Worm (Caenorhabditis elegans) whole organism, L1 larva: ENCODE measurements around the gene sre-49.

Source experiments
- C34B4.2 ChIP-seq: sonication (generic microtip); optimal IDR thresholded peaks from 2 replicates; lab custom pipeline; 2017; ENCODE audit warnings: mild to moderate bottlenecking, missing genetic modification characterization, missing compliant biosample characterization
- Y116A8C.19 ChIP-seq: sonication (generic microtip); optimal IDR thresholded peaks from 2 replicates; lab custom pipeline; 2016; ENCODE audit warnings: missing compliant biosample characterization, missing genetic modification characterization, borderline replicate concordance
- alr-1 ChIP-seq: fragments of 200-800 bp; sonication (Bioruptor generic); optimal IDR thresholded peaks from 2 replicates; lab custom pipeline; 2018; ENCODE audit warnings: borderline replicate concordance, mild to moderate bottlenecking, missing genetic modification characterization, missing compliant biosample characterization
- aly-2 ChIP-seq: fragments of 150-350 bp; optimal IDR thresholded peaks from 2 replicates; lab custom pipeline; 2014; ENCODE audit warnings: missing biosample characterization, missing genetic modification characterization
- ama-1 ChIP-seq: fragments of 150-350 bp; optimal IDR thresholded peaks from 2 replicates; lab custom pipeline; 2014
- blmp-1 ChIP-seq: fragments of 150-350 bp; optimal IDR thresholded peaks from 2 replicates; lab custom pipeline; 2014; ENCODE audit warnings: missing biosample characterization, missing genetic modification characterization
- ceh-63 ChIP-seq: fragments of 200-800 bp; sonication (Bioruptor generic); optimal IDR thresholded peaks from 2 replicates; lab custom pipeline; 2018; ENCODE audit warnings: mild to moderate bottlenecking, missing genetic modification characterization, missing compliant biosample characterization
- ceh-8 ChIP-seq: fragments of 200-800 bp; sonication (Bioruptor generic); optimal IDR thresholded peaks from 2 replicates; lab custom pipeline; 2018; ENCODE audit warnings: mild to moderate bottlenecking, missing genetic modification characterization, moderate library complexity, missing compliant biosample characterization
- ces-1 ChIP-seq: fragments of 150-350 bp; optimal IDR thresholded peaks from 2 replicates; lab custom pipeline; 2014; ENCODE audit warnings: missing biosample characterization, missing genetic modification reagents, missing genetic modification characterization
- efl-3 ChIP-seq: fragments of 200-800 bp; sonication (Bioruptor generic); optimal IDR thresholded peaks from 2 replicates; lab custom pipeline; 2018; ENCODE audit warnings: mild to moderate bottlenecking, missing genetic modification characterization, missing compliant biosample characterization
- egl-13 ChIP-seq: sonication (generic microtip); optimal IDR thresholded peaks from 2 replicates; lab custom pipeline; 2016; ENCODE audit warnings: missing genotype, missing genetic modification reagents, missing genetic modification characterization, missing compliant biosample characterization
- egl-27 ChIP-seq, 2 experiments: fragments of 150-350 bp in 1 of 2; sonication (generic microtip); optimal IDR thresholded peaks; 3 replicates each; lab custom pipeline; 2017 to 2018; ENCODE audit warnings: missing biosample characterization in 2 of 2, missing genetic modification characterization in 2 of 2, missing genetic modification reagents in 2 of 2
- elt-2 ChIP-seq: sonication (generic microtip); optimal IDR thresholded peaks from 2 replicates; lab custom pipeline; 2016; ENCODE audit warnings: missing genetic modification characterization, mild to moderate bottlenecking, inconsistent platforms, missing compliant biosample characterization, missing genetic modification reagents
- ets-5 ChIP-seq: fragments of 200-800 bp; sonication (Bioruptor generic); IDR thresholded peaks from 2 replicates; pipeline ENCODE4 v1.3.6; 2022; ENCODE audit warnings: missing genetic modification characterization, missing compliant biosample characterization
- fkh-8 ChIP-seq: sonication (generic microtip); optimal IDR thresholded peaks from 2 replicates; lab custom pipeline; 2016; ENCODE audit warnings: mild to moderate bottlenecking, missing genetic modification characterization, missing compliant biosample characterization
- grh-1 ChIP-seq: fragments of 200-800 bp; sonication (Bioruptor generic); IDR thresholded peaks from 2 replicates; pipeline ENCODE4 v1.3.6; 2022; ENCODE audit warnings: missing genetic modification reagents, missing genetic modification characterization, missing compliant biosample characterization
- hlh-17 ChIP-seq: fragments of 200-800 bp; sonication (Bioruptor generic); optimal IDR thresholded peaks from 2 replicates; lab custom pipeline; 2018; ENCODE audit warnings: missing genetic modification characterization, mild to moderate bottlenecking, missing compliant biosample characterization, moderate library complexity, borderline replicate concordance
- irx-1 ChIP-seq: sonication (generic microtip); optimal IDR thresholded peaks from 2 replicates; lab custom pipeline; 2016; ENCODE audit warnings: missing genetic modification characterization, missing compliant biosample characterization
- isw-1 ChIP-seq: fragments of 200-800 bp; sonication (Bioruptor generic); IDR thresholded peaks from 2 replicates; pipeline ENCODE4 v1.3.6; 2022; ENCODE audit warnings: missing genetic modification characterization, missing compliant biosample characterization
- lin-13 ChIP-seq: fragments of 150-350 bp; optimal IDR thresholded peaks from 2 replicates; lab custom pipeline; 2014; ENCODE audit warnings: missing biosample characterization, missing genetic modification reagents, missing genetic modification characterization
- lin-14 ChIP-seq: fragments of 200-800 bp; sonication (Bioruptor generic); optimal IDR thresholded peaks from 2 replicates; lab custom pipeline; 2018; ENCODE audit warnings: mild to moderate bottlenecking, missing genetic modification characterization, moderate library complexity, missing compliant biosample characterization
- lin-15B ChIP-seq: fragments of 150-350 bp; sonication (generic microtip); optimal IDR thresholded peaks from 3 replicates; lab custom pipeline; 2014; ENCODE audit warnings: missing biosample characterization, missing genetic modification characterization
- lin-35 ChIP-seq, 2 experiments: fragments of 150-350 bp; optimal IDR thresholded peaks; 2 replicates each; lab custom pipeline; 2014; ENCODE audit warnings: missing biosample characterization in 2 of 2, missing genetic modification characterization in 2 of 2, missing genetic modification reagents in 2 of 2
- lsy-2 ChIP-seq, 2 experiments: fragments of 150-350 bp; optimal IDR thresholded peaks; 2 replicates each; lab custom pipeline; 2014; ENCODE audit warnings: missing biosample characterization in 2 of 2, missing genetic modification characterization in 2 of 2
- mdl-1 ChIP-seq, 2 experiments: fragments of 150-350 bp; optimal IDR thresholded peaks; 2 replicates each; lab custom pipeline; 2014 to 2017; ENCODE audit warnings: missing biosample characterization in 2 of 2, missing genetic modification characterization in 2 of 2, inconsistent platforms in 1 of 2
- mef-2 ChIP-seq: fragments of 150-350 bp; optimal IDR thresholded peaks from 2 replicates; lab custom pipeline; 2014; ENCODE audit warnings: missing biosample characterization, missing genetic modification characterization
- nhr-11 ChIP-seq: fragments of 150-350 bp; optimal IDR thresholded peaks from 2 replicates; lab custom pipeline; 2014; ENCODE audit warnings: missing biosample characterization, missing genetic modification characterization
- nhr-12 ChIP-seq: sonication (generic microtip); optimal IDR thresholded peaks from 2 replicates; lab custom pipeline; 2017; ENCODE audit warnings: missing biosample characterization, missing genetic modification characterization
- nhr-20 ChIP-seq: sonication (generic microtip); optimal IDR thresholded peaks from 2 replicates; lab custom pipeline; 2016; ENCODE audit warnings: mild to moderate bottlenecking, missing genetic modification characterization, missing compliant biosample characterization
- nhr-237 ChIP-seq: fragments of 150-350 bp; optimal IDR thresholded peaks from 2 replicates; lab custom pipeline; 2014; ENCODE audit warnings: missing biosample characterization, missing genetic modification characterization
- nhr-28 ChIP-seq: fragments of 150-350 bp; optimal IDR thresholded peaks from 2 replicates; lab custom pipeline; 2014; ENCODE audit warnings: missing biosample characterization, missing genetic modification characterization
- nhr-76 ChIP-seq: sonication (generic microtip); optimal IDR thresholded peaks from 2 replicates; lab custom pipeline; 2017; ENCODE audit warnings: missing biosample characterization, missing genetic modification characterization
- nhr-77 ChIP-seq: fragments of 150-350 bp; optimal IDR thresholded peaks from 2 replicates; lab custom pipeline; 2014; ENCODE audit warnings: missing biosample characterization, missing genetic modification characterization
- pag-3 ChIP-seq: sonication (generic microtip); optimal IDR thresholded peaks from 2 replicates; lab custom pipeline; 2017; ENCODE audit warnings: missing genetic modification characterization, mild to moderate bottlenecking, missing compliant biosample characterization, antibody characterized with exemption, borderline replicate concordance; ENCODE audit not compliant: insufficient read depth
- sox-4 ChIP-seq: sonication (generic microtip); optimal IDR thresholded peaks from 2 replicates; lab custom pipeline; 2016; ENCODE audit warnings: missing genetic modification characterization, missing compliant biosample characterization
- sup-37 ChIP-seq: fragments of 200-800 bp; sonication (Bioruptor generic); optimal IDR thresholded peaks from 2 replicates; lab custom pipeline; 2018; ENCODE audit warnings: mild to moderate bottlenecking, missing genetic modification characterization, missing compliant biosample characterization
- unc-30 ChIP-seq: sonication (generic microtip); optimal IDR thresholded peaks from 2 replicates; lab custom pipeline; 2017; ENCODE audit warnings: missing biosample characterization, missing genetic modification characterization
- unc-98 ChIP-seq: fragments of 200-800 bp; sonication (Bioruptor generic); IDR thresholded peaks from 2 replicates; pipeline ENCODE4 v1.3.6; 2022; ENCODE audit warnings: missing genetic modification characterization, missing compliant biosample characterization
- xbp-1 ChIP-seq: sonication (generic microtip); optimal IDR thresholded peaks from 2 replicates; lab custom pipeline; 2016; ENCODE audit warnings: missing genetic modification characterization, missing compliant biosample characterization
- ztf-4 ChIP-seq: fragments of 150-350 bp; optimal IDR thresholded peaks from 2 replicates; lab custom pipeline; 2014; ENCODE audit warnings: missing biosample characterization, missing genetic modification characterization

sre-49 gene

ce11 chrII:12324159-12324558 is 5.5 kb downstream of the sre-49 start, which contains the start of gene sre-56:
sre-56 (plus strand) TSS chrII:12324459.
- TF ChIP-seq mdl-1 (tag; optimal IDR thresholded peaks at IDR 0.05; lab: Kevin White, UChicago) (no peak), egl-13 (tag; lab: Kevin White, UChicago) (no peak), unc-30 (tag; lab: Kevin White, UChicago) (no peak), hlh-17 (GFP tag; lab: Kevin White, UChicago) (no peak), ceh-63 (no peak), ceh-8 (no peak), blmp-1 (tag; lab: Kevin White, UChicago) (no peak), sup-37 (GFP tag; lab: Kevin White, UChicago) (no peak), C34B4.2 (tag; lab: Kevin White, UChicago) (no peak), nhr-11 (tag; lab: Kevin White, UChicago) (no peak), ces-1 (GFP tag; lab: Kevin White, UChicago) (no peak), lin-15B (no peak), elt-2 (tag; lab: Kevin White, UChicago) (no peak), lsy-2 (tag; optimal IDR thresholded peaks at IDR 0.05; lab: Kevin White, UChicago) (no peak), nhr-76 (tag; lab: Kevin White, UChicago) (no peak), ama-1 (no peak), ets-5 (no peak), egl-27 (tag; optimal IDR thresholded peaks at IDR 0.05; lab: Kevin White, UChicago) (no peak)
- TF ChIP-seq, all 84 proteins: peak for 0

DNA sequence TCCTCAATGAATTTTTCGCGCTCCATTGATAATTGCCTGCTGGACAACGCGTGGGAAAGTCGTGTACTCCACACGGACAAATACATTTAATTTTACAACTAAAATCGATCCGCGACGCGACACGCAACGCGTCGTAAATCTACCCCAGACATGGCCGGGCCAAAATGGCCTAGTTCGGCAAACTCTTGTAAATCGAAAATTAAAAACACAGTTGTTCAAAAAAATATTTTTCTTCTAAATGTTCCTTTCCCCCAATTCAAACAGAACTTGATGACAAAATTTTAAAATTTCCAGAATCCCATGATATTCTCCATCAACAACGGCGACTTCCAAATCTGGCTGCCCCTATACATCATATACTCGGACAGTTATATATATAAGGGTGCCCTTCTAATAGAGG is 10.4 kb downstream of the sre-49 start, which contains the start of gene sre-55:
TSS of gene sre-55 (plus strand) at position 301 of the 400 bp plus-strand sequence.
- TF ChIP-seq lsy-2 (tag; optimal IDR thresholded peaks at IDR 0.05; lab: Kevin White, UChicago) (no peak), Y116A8C.19 (tag; lab: Kevin White, UChicago) (no peak), isw-1 (no peak), nhr-12 (no peak), lin-13 (GFP tag; lab: Kevin White, UChicago) (no peak), fkh-8 (tag; lab: Kevin White, UChicago) (no peak), alr-1 (tag; lab: Kevin White, UChicago) (no peak), nhr-20 (no peak), lin-14 (GFP tag; lab: Kevin White, UChicago) (no peak), nhr-77 (no peak), ces-1 (GFP tag; lab: Kevin White, UChicago) (no peak), ztf-4 (tag; lab: Kevin White, UChicago) (no peak), egl-13 (tag; lab: Kevin White, UChicago) (no peak), nhr-28 (no peak), efl-3 (GFP tag; lab: Kevin White, UChicago) (no peak), ceh-63 (no peak)

- no peak for TF ChIP-seq Y116A8C.19 (tag; lab: Kevin White, UChicago)
- no peak for TF ChIP-seq irx-1
- no peak for TF ChIP-seq nhr-237 (tag; lab: Kevin White, UChicago)
- TF ChIP-seq sox-4 (tag; lab: Kevin White, UChicago) = no peak
- no peak for TF ChIP-seq nhr-76 (tag; lab: Kevin White, UChicago)
- no peak for TF ChIP-seq aly-2 (tag; lab: Kevin White, UChicago)
- TF ChIP-seq lin-13 (GFP tag; lab: Kevin White, UChicago) = no peak
- no peak for TF ChIP-seq nhr-11 (tag; lab: Kevin White, UChicago)
- TF ChIP-seq grh-1 (GFP tag; lab: Robert Waterston, UW) = no peak
- no peak for TF ChIP-seq pag-3 (tag; lab: Kevin White, UChicago)
- no peak for TF ChIP-seq lin-35 (GFP tag; optimal IDR thresholded peaks at IDR 0.05; lab: Kevin White, UChicago)
- no peak for TF ChIP-seq xbp-1
- TF ChIP-seq mef-2 (tag; lab: Kevin White, UChicago) = no peak
- no peak for TF ChIP-seq unc-98 (GFP tag; lab: Robert Waterston, UW)
These were observed 14.0 kb downstream of the sre-49 start, which contains the start of gene sre-54 for ce11 chrII:12332624-12333023. sre-54 (plus strand) TSS chrII:12332924.
